Fruit fly (Drosophila melanogaster): ENCODE data around the gene ninaA.
A peak's percentile ranks its signal among the peaks of the same experiment; 100 is the strongest.

ninaA gene

DNA sequence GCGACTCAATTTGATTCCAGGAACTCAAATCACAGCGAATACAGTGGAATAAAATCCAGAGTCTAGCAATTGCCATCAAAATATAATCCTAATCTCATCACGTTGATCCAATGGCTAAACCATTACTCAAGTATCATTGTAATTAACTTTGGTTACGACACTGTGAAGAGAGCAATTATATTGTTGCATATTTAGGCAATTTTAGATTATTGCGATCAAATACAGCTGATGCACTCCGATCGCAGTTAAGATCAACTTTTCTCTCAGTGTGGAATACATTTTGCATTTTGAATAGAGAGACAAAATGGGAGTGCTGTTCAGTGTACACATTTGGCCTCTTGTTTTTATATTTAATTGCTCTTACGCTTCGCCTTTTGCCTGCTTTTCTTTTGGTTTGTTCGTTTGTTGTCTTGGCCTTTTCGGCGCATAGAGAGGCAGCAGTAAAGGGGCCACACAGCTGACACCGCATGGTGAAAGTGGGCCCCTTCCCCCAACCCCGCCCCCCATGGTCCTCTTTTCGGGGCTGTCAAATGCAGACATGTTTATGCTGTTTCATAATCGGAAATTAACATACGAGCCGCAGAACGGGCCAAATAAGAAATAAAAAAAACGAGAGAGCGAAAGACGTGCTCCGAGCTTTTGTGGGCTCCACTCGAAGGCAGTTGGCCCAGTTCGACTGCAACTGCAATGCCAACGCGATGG, 30.8 kb upstream of the ninaA start (continued):
- TF ChIP-seq CG16813 (GFP tag; IDR thresholded peaks at IDR 0.05; ENCODE audit: partially characterized antibody) = no peak
- TF ChIP-seq CG11085 (GFP tag; IDR thresholded peaks at IDR 0.05) = no peak
- no peak for TF ChIP-seq fru (optimal IDR thresholded peaks at IDR 0.05)
- no peak for TF ChIP-seq Trl (optimal IDR thresholded peaks at IDR 0.05)
- TF ChIP-seq Trl (GFP tag; optimal IDR thresholded peaks at IDR 0.05) = peak; percentile 38
- TF ChIP-seq Tbp (GFP tag; optimal IDR thresholded peaks at IDR 0.05) = no peak
- no peak for TF ChIP-seq caup (GFP tag; optimal IDR thresholded peaks at IDR 0.05; ENCODE audit: severe bottlenecking)
- no peak for TF ChIP-seq twi (tag; optimal IDR thresholded peaks at IDR 0.05)
- no peak for TF ChIP-seq Spps (tag; optimal IDR thresholded peaks at IDR 0.05)
- TF ChIP-seq lmd (GFP tag; IDR thresholded peaks at IDR 0.05) = peak; percentile 70
- TF ChIP-seq so (GFP tag; IDR thresholded peaks at IDR 0.05) = no peak; the same call in 2 of the 3 replicates
- no peak for TF ChIP-seq disco-r (GFP tag; optimal IDR thresholded peaks at IDR 0.05)
- no peak for TF ChIP-seq hb (GFP tag; IDR thresholded peaks at IDR 0.05; ENCODE audit: partially characterized antibody)
- no peak for TF ChIP-seq h (optimal IDR thresholded peaks at IDR 0.05)
- peak; percentile 41 for TF ChIP-seq ems (GFP tag; optimal IDR thresholded peaks at IDR 0.05)
- TF ChIP-seq CG13624 (GFP tag; optimal IDR thresholded peaks at IDR 0.05) = peak; percentile 38
- TF ChIP-seq PHDP (tag; optimal IDR thresholded peaks at IDR 0.05) = peak; percentile 74
- TF ChIP-seq mirr (GFP tag; optimal IDR thresholded peaks at IDR 0.05) = no peak
- TF ChIP-seq Aef1 (GFP tag; IDR thresholded peaks at IDR 0.05) = no peak
- peak; percentile 39 for TF ChIP-seq scrt (GFP tag; optimal IDR thresholded peaks at IDR 0.05)
- peak; percentile 60 for TF ChIP-seq CG7786 (GFP tag; optimal IDR thresholded peaks at IDR 0.05)
- no peak for TF ChIP-seq ro (GFP tag; IDR thresholded peaks at IDR 0.05)
- TF ChIP-seq CG6791 (GFP tag; IDR thresholded peaks at IDR 0.05; ENCODE audit: partially characterized antibody) = no peak
- TF ChIP-seq Asciz (GFP tag; optimal IDR thresholded peaks at IDR 0.05) = peak; percentile 75
- TF ChIP-seq CG15073 (GFP tag; optimal IDR thresholded peaks at IDR 0.05) = no peak
- peak; percentile 39 for TF ChIP-seq ttk (GFP tag; IDR thresholded peaks at IDR 0.05)
- TF ChIP-seq slou (GFP tag; optimal IDR thresholded peaks at IDR 0.05) = no peak
- peak; percentile 39 for TF ChIP-seq CG33213 (GFP tag; optimal IDR thresholded peaks at IDR 0.05)
- TF ChIP-seq CG16863 (GFP tag; optimal IDR thresholded peaks at IDR 0.05) = peak; percentile 30
- TF ChIP-seq CG14965 (GFP tag; optimal IDR thresholded peaks at IDR 0.05; ENCODE audit: borderline replicate concordance) = no peak
- TF ChIP-seq grn (GFP tag; optimal IDR thresholded peaks at IDR 0.05) = no peak
- peak; percentile 63; the same call in 1 of the 2 replicates for TF ChIP-seq Xrp1 (GFP tag; IDR thresholded peaks at IDR 0.05)
- TF ChIP-seq CG34224 (GFP tag; IDR thresholded peaks at IDR 0.05; ENCODE audit: partially characterized antibody) = no peak
- TF ChIP-seq cwo (GFP tag; optimal IDR thresholded peaks at IDR 0.05) = no peak
- peak; percentile 52 for TF ChIP-seq ewg (GFP tag; optimal IDR thresholded peaks at IDR 0.05)
- TF ChIP-seq CG5180 (GFP tag; optimal IDR thresholded peaks at IDR 0.05) = peak; percentile 45
- peak; percentile 68 for TF ChIP-seq az2 (GFP tag; optimal IDR thresholded peaks at IDR 0.05)
- TF ChIP-seq Taf1 (GFP tag; IDR thresholded peaks at IDR 0.05) = no peak
- TF ChIP-seq trem (tag; optimal IDR thresholded peaks at IDR 0.05) = peak; percentile 25
- TF ChIP-seq wor (GFP tag; IDR thresholded peaks at IDR 0.05) = peak; percentile 68
- peak; percentile 62 for TF ChIP-seq en (GFP tag; optimal IDR thresholded peaks at IDR 0.05)
- no peak for TF ChIP-seq CG14860 (GFP tag; IDR thresholded peaks at IDR 0.05; ENCODE audit: partially characterized antibody)
- peak; percentile 42 for TF ChIP-seq nau (GFP tag; optimal IDR thresholded peaks at IDR 0.05)
- peak; percentile 71 for TF ChIP-seq Ptx1 (GFP tag; IDR thresholded peaks at IDR 0.05)
- no peak for TF ChIP-seq sr (GFP tag; IDR thresholded peaks at IDR 0.05)
- peak; percentile 59 for TF ChIP-seq pum (GFP tag; optimal IDR thresholded peaks at IDR 0.05)
- TF ChIP-seq rib (GFP tag; IDR thresholded peaks at IDR 0.05) = no peak
- no peak for TF ChIP-seq nerfin-2 (GFP tag; IDR thresholded peaks at IDR 0.05; ENCODE audit: partially characterized antibody)
- TF ChIP-seq CG12744 (GFP tag; optimal IDR thresholded peaks at IDR 0.05) = no peak
- no peak for TF ChIP-seq CG2199 (GFP tag; IDR thresholded peaks at IDR 0.05)
- no peak for TF ChIP-seq CG7963 (GFP tag; IDR thresholded peaks at IDR 0.05; ENCODE audit: partially characterized antibody)

Data from whole organism, embryonic.